Worm (Caenorhabditis elegans): Measurements from ENCODE around the gene cyp-25A1.

DNA sequence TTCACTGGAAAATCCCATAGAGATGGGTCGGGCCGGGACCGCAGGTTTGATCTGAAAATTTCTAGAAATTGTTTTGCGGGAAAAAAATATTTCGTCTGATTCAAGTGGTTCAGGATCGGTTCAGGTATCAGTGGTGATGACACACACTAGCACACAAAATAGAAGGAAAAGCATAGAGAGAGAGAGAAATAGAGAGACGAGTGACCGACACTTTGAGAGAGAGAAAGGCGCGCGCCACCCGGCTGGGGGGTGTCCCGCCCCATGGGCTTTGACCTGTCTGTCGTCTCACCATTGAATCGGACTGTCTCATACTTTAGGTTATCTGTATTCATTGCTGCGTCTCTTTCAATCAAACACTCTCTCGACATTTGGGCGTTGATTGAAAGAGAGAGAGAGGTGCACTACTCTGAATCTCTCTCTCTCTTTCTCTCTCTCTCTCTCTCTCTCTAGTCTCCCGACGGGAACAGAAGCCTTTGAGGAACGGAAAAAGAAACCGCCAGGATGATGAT, 45.9 kb upstream of the cyp-25A1 start, which contains the start of gene acy-3:
- TF ChIP-seq gei-17 (GFP tag; optimal IDR thresholded peaks at IDR 0.05) (no peak), lin-26 (GFP tag; IDR thresholded peaks at IDR 0.05) (no peak), C17E4.6 (GFP tag; IDR thresholded peaks at IDR 0.05) (no peak), F39B2.1 (GFP tag; IDR thresholded peaks at IDR 0.05) (no peak), chd-7 (tag; optimal IDR thresholded peaks at IDR 0.05) (no peak), akir-1 (GFP tag; optimal IDR thresholded peaks at IDR 0.05) (no peak)
